Fruit fly (Drosophila melanogaster): ENCODE results near the gene mRpL22.

dm6 chrX:16800530-16801027, 16.8 kb downstream of the mRpL22 start, which contains the start of the genes CG9132 and CG4789:
- no peak for TF ChIP-seq h (optimal IDR thresholded peaks at IDR 0.05)
- TF ChIP-seq psq (optimal IDR thresholded peaks at IDR 0.05): no peak
- TF ChIP-seq insv (optimal IDR thresholded peaks at IDR 0.05): no peak
- no peak for TF ChIP-seq Sin3A (optimal IDR thresholded peaks at IDR 0.05)
- TF ChIP-seq ttk (optimal IDR thresholded peaks at IDR 0.05): no peak
- no peak for TF ChIP-seq Myc (optimal IDR thresholded peaks at IDR 0.05)

All from Kc167 (cell line).